Fruit fly (Drosophila melanogaster): ENCODE measurements around the gene Hsp60A.

Gene Hsp60A

DNA sequence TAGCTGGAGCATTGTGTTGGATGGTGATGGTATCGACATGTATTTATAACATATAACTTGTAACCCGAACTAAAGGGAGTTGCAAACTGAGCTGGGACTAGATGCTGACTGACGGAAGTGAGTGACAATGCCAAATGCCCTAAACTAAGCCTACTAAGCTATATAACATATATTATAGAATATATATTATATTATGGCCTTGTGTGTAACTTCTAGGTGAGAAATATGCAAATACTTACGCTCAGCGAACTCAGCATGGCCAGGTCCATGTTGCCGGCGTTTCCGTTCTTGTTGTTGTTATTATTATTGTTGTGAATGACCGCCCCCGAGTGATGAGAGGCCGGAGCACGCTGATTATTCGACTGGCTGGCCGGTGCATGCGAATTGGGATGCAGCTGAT, 24.0 kb downstream of the Hsp60A start, which contains the start of gene CG44385:
Gene CG44385, minus strand, starts transcription at position 101 of the 400 bp plus-strand sequence.
- TF ChIP-seq CG31627 (GFP tag; optimal IDR thresholded peaks at IDR 0.05): no peak
- TF ChIP-seq dsx (GFP tag; optimal IDR thresholded peaks at IDR 0.05; ENCODE audit: poor library complexity, severe bottlenecking): no peak
- no peak for TF ChIP-seq CG6163 (GFP tag; IDR thresholded peaks at IDR 0.05)
- no peak for TF ChIP-seq Ets21C (GFP tag; optimal IDR thresholded peaks at IDR 0.05)
- no peak for TF ChIP-seq CG3919 (GFP tag; optimal IDR thresholded peaks at IDR 0.05)
- no peak for TF ChIP-seq CG11762 (GFP tag; optimal IDR thresholded peaks at IDR 0.05; ENCODE audit: insufficient read depth)
- TF ChIP-seq svp (GFP tag): no peak
- TF ChIP-seq net (GFP tag; optimal IDR thresholded peaks at IDR 0.05): no peak
- no peak for TF ChIP-seq CG1621 (tag; optimal IDR thresholded peaks at IDR 0.05)
- TF ChIP-seq lz (GFP tag; optimal IDR thresholded peaks at IDR 0.05): no peak
- no peak for TF ChIP-seq pdm3 (GFP tag; optimal IDR thresholded peaks at IDR 0.05)

DNA sequence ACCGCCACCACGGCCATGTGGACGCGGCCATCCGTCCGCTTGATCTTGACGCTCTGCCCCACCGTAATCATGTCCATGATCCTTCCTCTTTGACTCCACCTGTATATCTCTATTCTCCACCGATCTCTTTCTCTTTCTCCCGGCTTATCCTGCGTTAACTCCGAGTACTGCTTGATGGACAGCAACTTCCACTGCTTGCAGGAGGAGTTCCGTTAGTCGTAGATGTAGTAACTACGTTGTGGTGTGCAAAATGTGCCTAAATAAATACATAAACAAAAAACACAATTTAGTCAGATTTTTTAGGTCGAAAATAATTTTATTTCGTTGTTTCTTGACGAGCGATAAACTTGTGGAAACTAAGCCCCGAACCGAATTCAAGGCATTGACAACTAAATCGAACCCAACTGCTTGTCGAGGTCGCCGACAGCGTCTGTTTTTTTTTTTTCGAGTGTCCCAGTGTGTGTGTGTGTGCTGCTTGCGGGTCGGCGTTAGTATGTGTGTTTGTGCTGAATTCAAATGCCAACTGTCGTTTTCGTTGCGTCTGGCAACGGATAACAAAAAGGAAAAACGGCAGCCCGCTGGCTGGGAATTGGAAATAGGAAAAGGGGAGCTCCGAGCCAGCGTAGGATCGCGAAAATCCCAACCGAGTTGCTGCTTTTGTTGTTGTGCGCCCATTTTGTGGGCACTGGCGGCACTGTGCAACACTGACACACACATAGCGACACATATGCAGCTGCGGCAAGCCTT, 27.7 kb downstream of the Hsp60A start:
- TF ChIP-seq CG6276 (GFP tag; optimal IDR thresholded peaks at IDR 0.05): no peak
- TF ChIP-seq esn (GFP tag; optimal IDR thresholded peaks at IDR 0.05): no peak
- no peak for TF ChIP-seq CG11762 (GFP tag; optimal IDR thresholded peaks at IDR 0.05; ENCODE audit: insufficient read depth)
- TF ChIP-seq svp (GFP tag): peak; percentile 41
- no peak for TF ChIP-seq fkh (GFP tag; optimal IDR thresholded peaks at IDR 0.05)
- no peak for TF ChIP-seq Met (GFP tag; optimal IDR thresholded peaks at IDR 0.05)
- TF ChIP-seq Eip75B (GFP tag; optimal IDR thresholded peaks at IDR 0.05): no peak
- TF ChIP-seq CG6854 (GFP tag; optimal IDR thresholded peaks at IDR 0.05): no peak
- TF ChIP-seq Eip78C (GFP tag): peak; percentile 5
- no peak for TF ChIP-seq CG11294 (GFP tag; IDR thresholded peaks at IDR 0.05)
- TF ChIP-seq CG8632 (GFP tag; optimal IDR thresholded peaks at IDR 0.05): no peak
- TF ChIP-seq CG34406 (GFP tag; optimal IDR thresholded peaks at IDR 0.05): no peak
- TF ChIP-seq fd85E (GFP tag; optimal IDR thresholded peaks at IDR 0.05): no peak
- TF ChIP-seq fd59A (GFP tag; optimal IDR thresholded peaks at IDR 0.05): no peak
- no peak for TF ChIP-seq spab (GFP tag; optimal IDR thresholded peaks at IDR 0.05)
- TF ChIP-seq salr (GFP tag; optimal IDR thresholded peaks at IDR 0.05): no peak
- 0 out of 2 replicates have a peak, but pooled peaks have one; percentile 7 for TF ChIP-seq CG15336 (GFP tag; IDR thresholded peaks at IDR 0.05)
- no peak for TF ChIP-seq CG6808 (GFP tag; optimal IDR thresholded peaks at IDR 0.05)

dm6 chrX:11136587-11137512, 28.6 kb downstream of the Hsp60A start, which contains the start of gene Klp10A:
Gene Klp10A, minus strand, starts transcription at chrX:11137118.
- peak; percentile 34 for TF ChIP-seq achi (GFP tag; optimal IDR thresholded peaks at IDR 0.05)
- TF ChIP-seq dac (GFP tag; optimal IDR thresholded peaks at IDR 0.05): no peak
- TF ChIP-seq CG6808 (GFP tag; optimal IDR thresholded peaks at IDR 0.05): no peak
- peak; percentile 77 for TF ChIP-seq Eip78C (GFP tag)
- TF ChIP-seq CG8119 (GFP tag; IDR thresholded peaks at IDR 0.05): no peak
- TF ChIP-seq esn (GFP tag; optimal IDR thresholded peaks at IDR 0.05): peak; percentile 35
- peak; percentile 31 for TF ChIP-seq fkh (GFP tag; optimal IDR thresholded peaks at IDR 0.05)
- TF ChIP-seq Ets21C (GFP tag; optimal IDR thresholded peaks at IDR 0.05): no peak
- TF ChIP-seq fd85E (GFP tag; optimal IDR thresholded peaks at IDR 0.05): no peak
- peak; percentile 37 for TF ChIP-seq topi (GFP tag; optimal IDR thresholded peaks at IDR 0.05)
- TF ChIP-seq acj6 (GFP tag; optimal IDR thresholded peaks at IDR 0.05): peak; percentile 4
- TF ChIP-seq CG10631 (GFP tag; optimal IDR thresholded peaks at IDR 0.05): peak; percentile 36
- no peak for TF ChIP-seq CG6276 (GFP tag; optimal IDR thresholded peaks at IDR 0.05)
- no peak for TF ChIP-seq Gug (GFP tag; IDR thresholded peaks at IDR 0.05)
- TF ChIP-seq salr (GFP tag; optimal IDR thresholded peaks at IDR 0.05): no peak
- TF ChIP-seq CG11294 (GFP tag; IDR thresholded peaks at IDR 0.05): no peak
- TF ChIP-seq Hr39 (GFP tag; optimal IDR thresholded peaks at IDR 0.05): peak; percentile 1
- no peak for TF ChIP-seq CG15336 (GFP tag; IDR thresholded peaks at IDR 0.05)
- no peak for TF ChIP-seq CG1621 (tag; optimal IDR thresholded peaks at IDR 0.05)
- TF ChIP-seq CG7368 (GFP tag; optimal IDR thresholded peaks at IDR 0.05): peak; percentile 34
- peak; percentile 39 for TF ChIP-seq cyc (GFP tag; optimal IDR thresholded peaks at IDR 0.05)
- TF ChIP-seq svp (GFP tag): peak; percentile 76
- no peak for TF ChIP-seq Hr38 (GFP tag; optimal IDR thresholded peaks at IDR 0.05)
- TF ChIP-seq Ets96B (tag; optimal IDR thresholded peaks at IDR 0.05): no peak
- peak; percentile 39 for TF ChIP-seq CG31627 (GFP tag; optimal IDR thresholded peaks at IDR 0.05)
- TF ChIP-seq Eip93F (GFP tag; optimal IDR thresholded peaks at IDR 0.05): no peak
- no peak for TF ChIP-seq fd59A (GFP tag; optimal IDR thresholded peaks at IDR 0.05)
- no peak for TF ChIP-seq CG4318 (GFP tag; optimal IDR thresholded peaks at IDR 0.05)
- TF ChIP-seq CG9139 (GFP tag; optimal IDR thresholded peaks at IDR 0.05): peak; percentile 2
- TF ChIP-seq CG3919 (GFP tag; optimal IDR thresholded peaks at IDR 0.05): no peak
- no peak for TF ChIP-seq Sox102F (GFP tag; optimal IDR thresholded peaks at IDR 0.05)
